Fruit fly (Drosophila melanogaster) whole organism, embryonic: ENCODE measurements around the gene CG8870.

ENCODE experiments used
- Abd-B ChIP-seq: fragments of 200-800 bp; sonication (Bioruptor generic); optimal IDR thresholded peaks from 2 replicates; lab custom pipeline; 2018; ENCODE audit warnings: missing biosample characterization, mild to moderate bottlenecking, missing genetic modification characterization, moderate library complexity
- Atf3 ChIP-seq: fragments of 200-800 bp; sonication (Bioruptor generic); optimal IDR thresholded peaks from 3 replicates; lab custom pipeline; 2016; ENCODE audit warnings: missing biosample characterization, missing genetic modification characterization
- Atf6 ChIP-seq: fragments of 200-800 bp; sonication (Bioruptor generic); IDR thresholded peaks from 2 replicates; pipeline ENCODE4 v1.3.6; 2022; ENCODE audit warnings: missing biosample characterization, missing genetic modification characterization
- CG10366 ChIP-seq: fragments of 200-800 bp; sonication (Bioruptor generic); IDR thresholded peaks from 2 replicates; pipeline ENCODE4 v1.3.6; 2022; ENCODE audit warnings: missing biosample characterization, missing genetic modification characterization
- CG11560 ChIP-seq: fragments of 200-800 bp; sonication (Bioruptor generic); IDR thresholded peaks from 3 replicates; pipeline ENCODE4 v1.3.6; 2022; ENCODE audit warnings: missing biosample characterization, missing genetic modification characterization
- CG11695 ChIP-seq: fragments of 200-800 bp; sonication (Bioruptor generic); IDR thresholded peaks from 3 replicates; pipeline ENCODE4 v1.3.6; 2022; ENCODE audit warnings: missing biosample characterization, missing genetic modification characterization
- CG11696 ChIP-seq: fragments of 200-800 bp; sonication (Bioruptor generic); IDR thresholded peaks from 2 replicates; pipeline ENCODE4 v1.3.6; 2022; ENCODE audit warnings: missing biosample characterization, missing genetic modification characterization
- CG12659 ChIP-seq: fragments of 200-800 bp; sonication (Bioruptor generic); optimal IDR thresholded peaks from 3 replicates; lab custom pipeline; 2017; ENCODE audit warnings: mild to moderate bottlenecking, missing biosample characterization, missing genetic modification reagents, missing genetic modification characterization
- CG12942 ChIP-seq: fragments of 200-800 bp; sonication (Bioruptor generic); optimal IDR thresholded peaks from 3 replicates; lab custom pipeline; 2016; ENCODE audit warnings: missing biosample characterization, missing genetic modification characterization
- CG13424 ChIP-seq: fragments of 200-800 bp; sonication (Bioruptor generic); optimal IDR thresholded peaks from 2 replicates; lab custom pipeline; 2019; ENCODE audit warnings: missing biosample characterization, mild to moderate bottlenecking, missing genetic modification characterization, moderate library complexity
- CG14050 ChIP-seq: fragments of 200-800 bp; sonication (Bioruptor generic); IDR thresholded peaks from 3 replicates; pipeline ENCODE4 v1.3.6; 2022; ENCODE audit warnings: missing biosample characterization, missing genetic modification characterization
- CG17361 ChIP-seq: fragments of 200-800 bp; sonication (Bioruptor generic); IDR thresholded peaks from 3 replicates; pipeline ENCODE4 v1.3.6; 2022; ENCODE audit warnings: missing biosample characterization, missing genetic modification characterization
- CG18599 ChIP-seq: fragments of 200-800 bp; sonication (Bioruptor generic); optimal IDR thresholded peaks from 3 replicates; lab custom pipeline; 2017; ENCODE audit warnings: missing biosample characterization, missing genetic modification characterization, mild to moderate bottlenecking, moderate library complexity, missing genetic modification reagents
- CG31365 ChIP-seq: fragments of 200-800 bp; sonication (Bioruptor generic); optimal IDR thresholded peaks from 2 replicates; lab custom pipeline; 2018; ENCODE audit warnings: missing biosample characterization, mild to moderate bottlenecking, missing genetic modification characterization
- CG3726 ChIP-seq: fragments of 200-800 bp; sonication (Bioruptor generic); IDR thresholded peaks from 3 replicates; pipeline ENCODE4, ENCODE4 v1.3.6; 2022; ENCODE audit warnings: missing biosample characterization, missing genetic modification characterization
- CG4282 ChIP-seq: fragments of 200-800 bp; sonication (Bioruptor generic); optimal IDR thresholded peaks from 2 replicates; lab custom pipeline; 2016; ENCODE audit warnings: missing biosample characterization, missing genetic modification characterization
- CG4360 ChIP-seq: fragments of 200-800 bp; sonication (Bioruptor generic); IDR thresholded peaks from 2 replicates; pipeline ENCODE4 v1.3.6; 2022; ENCODE audit warnings: missing biosample characterization, missing genetic modification characterization
- CG6272 ChIP-seq: fragments of 200-800 bp; sonication (Bioruptor generic); IDR thresholded peaks from 2 replicates; pipeline ENCODE4 v1.3.6; 2022; ENCODE audit warnings: missing biosample characterization, missing genetic modification characterization
- CG7357 ChIP-seq: fragments of 200-800 bp; sonication (Bioruptor generic); IDR thresholded peaks from 3 replicates; pipeline ENCODE4 v1.3.6; 2022; ENCODE audit warnings: missing biosample characterization, missing genetic modification characterization
- CG7745 ChIP-seq: fragments of 200-800 bp; sonication (Bioruptor generic); optimal IDR thresholded peaks from 2 replicates; lab custom pipeline; 2018; ENCODE audit warnings: missing biosample characterization, mild to moderate bottlenecking, missing genetic modification characterization, moderate library complexity
- CG7839 ChIP-seq: fragments of 200-800 bp; sonication (Bioruptor generic); optimal IDR thresholded peaks from 3 replicates; lab custom pipeline; 2018; ENCODE audit warnings: missing biosample characterization, mild to moderate bottlenecking, missing genetic modification characterization, moderate library complexity
- CG8359 ChIP-seq: fragments of 200-800 bp; sonication (Bioruptor generic); optimal IDR thresholded peaks from 2 replicates; lab custom pipeline; 2017; ENCODE audit warnings: missing biosample characterization, mild to moderate bottlenecking, missing genetic modification characterization, borderline replicate concordance
- CrebB ChIP-seq: fragments of 200-800 bp; sonication (Bioruptor generic); optimal IDR thresholded peaks from 3 replicates; lab custom pipeline; 2018; ENCODE audit warnings: missing biosample characterization, mild to moderate bottlenecking, missing genetic modification characterization
- Deaf1 ChIP-seq: fragments of 200-800 bp; optimal IDR thresholded peaks from 3 replicates; lab custom pipeline; 2019; ENCODE audit warnings: missing biosample characterization, mild to moderate bottlenecking, missing genetic modification characterization, moderate library complexity
- Dp ChIP-seq: fragments of 200-800 bp; sonication (Bioruptor generic); optimal IDR thresholded peaks from 2 replicates; lab custom pipeline; 2018; ENCODE audit warnings: missing biosample characterization, mild to moderate bottlenecking, missing genetic modification characterization, moderate library complexity
- Dref ChIP-seq: fragments of 200-800 bp; sonication (Bioruptor generic); IDR thresholded peaks from 2 replicates; pipeline ENCODE4 v1.3.6; 2022; ENCODE audit warnings: missing biosample characterization, missing genetic modification characterization
- Ets65A ChIP-seq: fragments of 200-800 bp; sonication (Bioruptor generic); peaks from one replicate; lab custom pipeline; 2016; ENCODE audit warnings: missing biosample characterization, missing genetic modification characterization
- Ets97D ChIP-seq: fragments of 200-800 bp; sonication (Bioruptor generic); optimal IDR thresholded peaks from 3 replicates; lab custom pipeline; 2016; ENCODE audit warnings: missing biosample characterization, missing genetic modification characterization
- Hr51 ChIP-seq, 2 experiments: fragments of 200-800 bp; sonication (Bioruptor generic); optimal IDR thresholded peaks; 2 replicates in 1 of 2; 3 replicates in 1 of 2; lab custom pipeline; 2016 to 2018; ENCODE audit warnings: missing biosample characterization in 2 of 2, missing genetic modification characterization in 2 of 2, mild to moderate bottlenecking in 1 of 2, moderate library complexity in 1 of 2
- Hr78 ChIP-seq, 2 experiments: fragments of 200-800 bp in 1 of 2; fragments of >200 bp in 1 of 2; sonication (Bioruptor generic) in 1 of 2; optimal IDR thresholded peaks; 2 replicates each; lab custom pipeline; 2017 to 2019; ENCODE audit warnings: missing biosample characterization in 2 of 2, missing genetic modification characterization in 2 of 2, mild to moderate bottlenecking in 1 of 2, moderate library complexity in 1 of 2
- Med ChIP-seq: fragments of 200-800 bp; sonication (Bioruptor generic); peaks from one replicate; lab custom pipeline; 2016; ENCODE audit warnings: missing biosample characterization, missing genetic modification characterization, mild to moderate bottlenecking, inconsistent platforms, moderate library complexity
- Nf-YC ChIP-seq: fragments of 200-800 bp; optimal IDR thresholded peaks from 3 replicates; lab custom pipeline; 2019; ENCODE audit warnings: missing biosample characterization, mild to moderate bottlenecking, missing genetic modification characterization, moderate library complexity
- Ravus ChIP-seq: fragments of 200-800 bp; sonication (Bioruptor generic); IDR thresholded peaks from 2 replicates; pipeline ENCODE4 v1.3.6; 2022; ENCODE audit warnings: missing biosample characterization, missing genetic modification characterization
- Sin3A ChIP-seq: fragments of >200 bp; optimal IDR thresholded peaks from 2 replicates; lab custom pipeline; 2018
- Sry-β ChIP-seq: fragments of 200-800 bp; sonication (Bioruptor generic); optimal IDR thresholded peaks from 2 replicates; lab custom pipeline; 2018; ENCODE audit warnings: missing biosample characterization, mild to moderate bottlenecking, missing genetic modification characterization, moderate library complexity
- Ssrp ChIP-seq: fragments of 200-800 bp; sonication (Bioruptor generic); optimal IDR thresholded peaks from 2 replicates; lab custom pipeline; 2018; ENCODE audit warnings: missing biosample characterization, mild to moderate bottlenecking, missing genetic modification characterization, moderate library complexity
- ac ChIP-seq: fragments of 200-800 bp; sonication (Bioruptor generic); optimal IDR thresholded peaks from 3 replicates; lab custom pipeline; 2017; ENCODE audit warnings: missing biosample characterization, mild to moderate bottlenecking, missing genetic modification characterization
- az2 ChIP-seq: fragments of 200-800 bp; sonication (Bioruptor generic); optimal IDR thresholded peaks from 3 replicates; lab custom pipeline; 2016; ENCODE audit warnings: missing biosample characterization, missing genetic modification characterization
- chn ChIP-seq: fragments of 200-800 bp; sonication (Bioruptor generic); optimal IDR thresholded peaks from 2 replicates; lab custom pipeline; 2016; ENCODE audit warnings: missing biosample characterization, missing genetic modification characterization
- cwo ChIP-seq: fragments of 200-800 bp; sonication (Bioruptor generic); optimal IDR thresholded peaks from 3 replicates; lab custom pipeline; 2017; ENCODE audit warnings: missing biosample characterization, missing genetic modification characterization, mild to moderate bottlenecking, moderate library complexity, missing genetic modification reagents
- eve ChIP-seq, 2 experiments: fragments of >200 bp; optimal IDR thresholded peaks; 2 replicates each; lab custom pipeline; 2017; ENCODE audit warnings: missing biosample characterization in 2 of 2, missing genetic modification characterization in 2 of 2
- eyg ChIP-seq: fragments of 200-800 bp; sonication (Bioruptor generic); optimal IDR thresholded peaks from 3 replicates; lab custom pipeline; 2016; ENCODE audit warnings: missing biosample characterization, missing genetic modification characterization
- fu2 ChIP-seq: fragments of 200-800 bp; sonication (Bioruptor generic); optimal IDR thresholded peaks from 2 replicates; lab custom pipeline; 2016; ENCODE audit warnings: missing biosample characterization, missing genetic modification characterization
- mirr ChIP-seq: fragments of 200-800 bp; sonication (Bioruptor generic); optimal IDR thresholded peaks from 3 replicates; lab custom pipeline; 2018; ENCODE audit warnings: missing biosample characterization, mild to moderate bottlenecking, missing genetic modification characterization
- org-1 ChIP-seq: fragments of 200-800 bp; sonication (Bioruptor generic); optimal IDR thresholded peaks from 2 replicates; lab custom pipeline; 2017; ENCODE audit warnings: missing biosample characterization, missing genetic modification characterization
- sisA ChIP-seq: fragments of 200-800 bp; sonication (Bioruptor generic); IDR thresholded peaks from 2 replicates; pipeline ENCODE4 v1.3.6; 2022; ENCODE audit warnings: missing biosample characterization, missing genetic modification characterization
- sna ChIP-seq: fragments of 200-800 bp; sonication (Bioruptor generic); IDR thresholded peaks from 2 replicates; pipeline ENCODE4 v1.3.6; 2022; ENCODE audit warnings: missing biosample characterization, missing genetic modification characterization; ENCODE audit not compliant: partially characterized antibody
- vfl ChIP-seq: fragments of 200-800 bp; sonication (Bioruptor generic); optimal IDR thresholded peaks from 2 replicates; lab custom pipeline; 2016; ENCODE audit warnings: missing biosample characterization, missing genetic modification characterization
- wdn ChIP-seq: fragments of 200-800 bp; sonication (Bioruptor generic); IDR thresholded peaks from 2 replicates; pipeline ENCODE4 v1.3.6; 2022; ENCODE audit warnings: missing biosample characterization, missing genetic modification characterization

Gene CG8870

DNA sequence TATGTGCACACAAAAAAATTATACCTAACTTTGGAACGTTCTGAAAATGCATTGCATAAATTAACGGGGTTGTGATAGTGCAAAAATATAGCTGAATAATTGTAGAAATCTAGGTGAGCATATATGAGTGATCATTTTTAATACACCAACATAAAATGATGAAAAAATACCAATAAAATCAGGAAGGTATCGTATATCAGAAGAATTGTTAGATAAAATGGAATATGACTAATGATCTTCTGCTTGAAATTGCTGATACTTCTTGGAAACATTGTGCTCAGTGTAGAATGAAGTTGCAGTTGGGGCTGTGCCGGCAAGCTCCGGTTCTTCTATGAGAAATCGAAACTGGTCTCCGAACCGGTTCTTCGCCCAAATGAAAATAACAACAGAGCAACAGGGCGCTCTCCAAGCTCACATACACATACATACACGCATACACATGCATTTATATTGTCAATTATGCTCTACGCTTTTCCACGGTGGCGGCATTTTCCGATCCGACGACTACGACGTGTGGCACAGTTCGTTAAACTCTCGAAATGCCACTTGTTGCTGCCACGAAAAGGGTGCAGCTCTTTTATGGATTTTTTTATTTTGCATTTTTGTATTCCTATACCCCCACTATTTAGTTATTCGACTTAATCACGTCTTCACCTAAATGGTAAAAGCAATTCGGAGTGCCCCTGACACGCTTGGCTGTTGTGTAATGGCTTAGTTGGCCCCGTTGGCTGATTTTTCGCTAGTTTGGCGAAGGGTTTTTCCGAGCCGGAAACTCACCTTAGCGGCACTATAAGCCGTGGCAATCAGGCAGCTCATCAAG is 21.5 kb downstream of the CG8870 start (continued):
- peak; percentile 81 for TF ChIP-seq sisA
- no peak for TF ChIP-seq Dp (GFP tag; lab: Kevin White, UChicago)
- peak; percentile 67 for TF ChIP-seq CG31365 (tag; lab: Kevin White, UChicago)
- peak; percentile 75 for TF ChIP-seq CrebB (tag; lab: Kevin White, UChicago)
- peak; percentile 23 for TF ChIP-seq mirr (GFP tag; lab: Kevin White, UChicago)
- peak; percentile 76 for TF ChIP-seq eyg (GFP tag; lab: Kevin White, UChicago)
- TF ChIP-seq Hr78 (GFP tag; optimal IDR thresholded peaks at IDR 0.05; lab: Kevin White, UChicago), result peak in 1 of 2 experiments; percentile 73
- TF ChIP-seq fu2 (GFP tag; lab: Kevin White, UChicago), result peak; percentile 85
- TF ChIP-seq CG13424 (tag; lab: Kevin White, UChicago), result peak; percentile 92
- TF ChIP-seq CG11560, result peak; percentile 62; the same call in 2 of the 3 replicates
- peak; percentile 92 for TF ChIP-seq Ssrp (tag; lab: Kevin White, UChicago)
- TF ChIP-seq vfl (GFP tag; lab: Kevin White, UChicago), result peak; percentile 80
- TF ChIP-seq wdn (GFP tag; lab: Robert Waterston, UW), result peak; percentile 53; the same call in 1 of the 2 replicates
- peak; percentile 96 for TF ChIP-seq Ets65A
- peak; percentile 74 for TF ChIP-seq Nf-YC
- TF ChIP-seq Abd-B (GFP tag; lab: Kevin White, UChicago), result peak; percentile 92
- peak in 1 of 2 experiments; percentile 97 for TF ChIP-seq eve (GFP tag; optimal IDR thresholded peaks at IDR 0.05; lab: Kevin White, UChicago)
- TF ChIP-seq CG14050 (GFP tag; lab: Robert Waterston, UW), result peak; percentile 75
- no peak; the same call in 1 of the 2 replicates for TF ChIP-seq sna (GFP tag; lab: Robert Waterston, UW)
- TF ChIP-seq CG12942 (GFP tag; lab: Kevin White, UChicago), result peak; percentile 84
- peak; percentile 91 for TF ChIP-seq CG11695
- TF ChIP-seq CG12659 (GFP tag; lab: Kevin White, UChicago), result peak; percentile 92
- TF ChIP-seq cwo (GFP tag; lab: Kevin White, UChicago), result peak; percentile 72
- TF ChIP-seq Dref (GFP tag; lab: Robert Waterston, UW), result no peak
- TF ChIP-seq chn (GFP tag; lab: Kevin White, UChicago), result peak; percentile 91
- TF ChIP-seq Ravus, result peak; percentile 66
- peak; percentile 49 for TF ChIP-seq Sry-β (GFP tag; lab: Kevin White, UChicago)
- TF ChIP-seq CG6272, result peak; percentile 53
- peak; percentile 98 for TF ChIP-seq Med
- peak; percentile 88 for TF ChIP-seq org-1 (GFP tag; lab: Kevin White, UChicago)
- TF ChIP-seq Deaf1 (tag; lab: Kevin White, UChicago), result peak; percentile 48
- peak; percentile 90 for TF ChIP-seq az2 (GFP tag; lab: Kevin White, UChicago)
- TF ChIP-seq CG3726 (GFP tag; lab: Robert Waterston, UW), result peak; percentile 80; the same call in 2 of the 3 replicates
- TF ChIP-seq CG18599 (GFP tag; lab: Kevin White, UChicago), result peak; percentile 79
- peak; percentile 78 for TF ChIP-seq CG10366
- peak; percentile 88 for TF ChIP-seq Atf6 (GFP tag; lab: Robert Waterston, UW)
- peak; percentile 87 for TF ChIP-seq Atf3 (GFP tag; lab: Kevin White, UChicago)
- peak; percentile 6 for TF ChIP-seq ac (GFP tag; lab: Kevin White, UChicago)
- TF ChIP-seq Ets97D (GFP tag; lab: Kevin White, UChicago), result peak; percentile 50
- TF ChIP-seq CG11696 (GFP tag; lab: Robert Waterston, UW), result peak; percentile 62; the same call in 1 of the 2 replicates
- peak; percentile 72; the same call in 2 of the 3 replicates for TF ChIP-seq CG7357
- TF ChIP-seq Hr51 (GFP tag; optimal IDR thresholded peaks at IDR 0.05; lab: Kevin White, UChicago), result peak; percentile 86 to 93
- TF ChIP-seq CG4360 (GFP tag; lab: Robert Waterston, UW), result 0 out of 2 replicates have a peak, but pooled peaks have one; percentile 42
- peak; percentile 96 for TF ChIP-seq CG17361 (GFP tag; lab: Robert Waterston, UW)
- TF ChIP-seq CG7839 (tag; lab: Kevin White, UChicago), result peak; percentile 95
- no peak for TF ChIP-seq Sin3A (lab: Kevin White, UChicago)
- no peak for TF ChIP-seq CG7745 (tag; lab: Kevin White, UChicago)
- peak; percentile 66 for TF ChIP-seq CG4282 (GFP tag; lab: Kevin White, UChicago)
- TF ChIP-seq CG8359, result peak; percentile 68
